Worm (Caenorhabditis elegans): ENCODE results near the gene hsp-75.

DNA sequence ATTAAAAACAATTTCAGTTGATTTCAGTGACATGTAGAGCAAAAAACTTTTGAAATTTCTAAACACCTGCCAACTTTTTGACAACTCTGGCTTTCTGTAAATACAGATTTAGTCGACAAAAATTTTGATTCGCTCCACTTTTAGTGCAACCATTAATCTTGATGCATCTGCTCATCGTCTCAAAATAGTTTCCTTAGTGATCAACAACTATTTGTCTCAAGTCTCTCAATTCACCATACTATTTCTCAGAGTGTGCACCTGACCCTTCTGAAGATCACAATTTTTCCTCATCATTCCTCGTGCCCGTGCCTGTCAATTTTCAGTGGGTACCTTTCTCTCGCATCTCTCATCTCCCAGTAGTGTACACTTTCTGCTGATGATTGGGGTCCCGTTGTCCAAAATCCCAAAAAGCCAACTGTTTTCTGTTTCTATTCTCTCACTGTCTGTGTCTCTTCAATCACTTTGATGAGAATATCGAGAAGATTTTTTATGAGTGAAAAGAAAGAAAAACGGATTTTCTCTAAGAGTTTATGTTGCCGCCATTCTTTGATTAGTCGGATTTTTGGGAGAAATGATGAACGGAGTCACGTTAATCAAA lies 9.5 kb downstream of the hsp-75 start:
- TF ChIP-seq ama-1 (optimal IDR thresholded peaks at IDR 0.05) (no peak), pax-1 (tag; optimal IDR thresholded peaks at IDR 0.05) (no peak), ceh-2 (tag; optimal IDR thresholded peaks at IDR 0.05) (no peak), F13H6.1 (tag; optimal IDR thresholded peaks at IDR 0.05) (no peak), rnt-1 (tag; optimal IDR thresholded peaks at IDR 0.05) (peak; percentile 78), hlh-15 (tag; optimal IDR thresholded peaks at IDR 0.05) (no peak), pqm-1 (tag; optimal IDR thresholded peaks at IDR 0.05) (no peak), tbx-2 (tag; optimal IDR thresholded peaks at IDR 0.05) (no peak)

Measured in whole organism, late embryonic.